Worm (Caenorhabditis elegans) whole organism, midembryonic: ENCODE data around the gene T23B12.5.

Source experiments
- cog-1 ChIP-seq: sonication (generic microtip); optimal IDR thresholded peaks from 2 replicates; lab custom pipeline; 2016; ENCODE audit warnings: missing genetic modification characterization, missing compliant biosample characterization
- flt-1 ChIP-seq: fragments of 200-800 bp; sonication (Bioruptor generic); IDR thresholded peaks from 2 replicates; pipeline ENCODE4 v1.3.6; 2022; ENCODE audit warnings: missing genetic modification characterization, missing compliant biosample characterization
- ztf-23 ChIP-seq: fragments of 200-800 bp; sonication (Bioruptor generic); IDR thresholded peaks from 2 replicates; pipeline ENCODE4 v1.3.6; 2022; ENCODE audit warnings: missing genetic modification reagents, missing genetic modification characterization, missing compliant biosample characterization
- ztf-29 ChIP-seq: fragments of 200-800 bp; sonication (Bioruptor generic); IDR thresholded peaks from 2 replicates; pipeline ENCODE4 v1.3.6; 2022; ENCODE audit warnings: missing genetic modification reagents, missing genetic modification characterization, missing compliant biosample characterization

DNA sequence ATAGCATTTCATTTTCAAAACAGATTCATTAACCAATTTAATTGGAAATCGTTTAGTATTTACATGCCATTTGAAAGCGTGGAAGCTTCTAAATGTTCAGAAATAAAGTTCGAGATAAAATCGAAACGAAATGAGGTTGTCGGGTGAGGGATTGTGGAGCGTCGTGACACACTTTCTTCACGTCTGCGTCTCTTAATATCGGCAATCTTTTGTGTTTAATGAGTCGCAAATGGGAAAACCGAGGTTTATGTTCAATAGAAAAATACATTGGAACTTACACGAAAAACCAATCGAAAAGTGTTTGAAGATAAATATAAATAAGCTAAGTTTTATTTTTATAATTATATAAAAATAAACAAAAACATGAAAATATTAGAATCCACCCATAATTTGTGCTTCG is 13.0 kb upstream of the T23B12.5 start:
- no peak for TF ChIP-seq ztf-23
- TF ChIP-seq flt-1 (GFP tag; lab: Robert Waterston, UW), result no peak
- no peak for TF ChIP-seq cog-1 (tag; lab: Kevin White, UChicago)
- no peak for TF ChIP-seq ztf-29 (GFP tag; lab: Robert Waterston, UW)
